Fruit fly (Drosophila melanogaster): ENCODE measurements around the gene rhea.

The rhea gene

DNA sequence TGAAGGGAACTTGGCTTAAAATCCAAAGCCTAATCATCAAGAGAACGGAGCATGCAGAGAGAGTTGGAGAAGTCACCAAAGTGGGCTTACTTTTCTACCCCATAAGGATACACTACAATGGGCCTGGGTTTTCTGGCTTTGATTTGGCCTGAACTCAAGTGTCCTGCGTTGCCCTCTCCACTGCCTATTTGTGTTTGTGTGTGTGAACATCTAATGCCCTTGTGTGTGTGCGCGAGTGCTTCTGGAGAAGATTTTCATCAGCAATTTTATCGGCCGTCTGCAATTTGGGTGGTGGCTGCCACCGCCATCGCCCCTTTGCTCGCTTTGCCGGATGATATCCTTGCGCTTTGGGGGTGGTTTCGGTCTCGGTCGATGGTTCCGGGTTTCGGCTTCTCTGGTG, 15.8 kb downstream of the rhea start:
- TF ChIP-seq noc (tag; optimal IDR thresholded peaks at IDR 0.05), result no peak

DNA sequence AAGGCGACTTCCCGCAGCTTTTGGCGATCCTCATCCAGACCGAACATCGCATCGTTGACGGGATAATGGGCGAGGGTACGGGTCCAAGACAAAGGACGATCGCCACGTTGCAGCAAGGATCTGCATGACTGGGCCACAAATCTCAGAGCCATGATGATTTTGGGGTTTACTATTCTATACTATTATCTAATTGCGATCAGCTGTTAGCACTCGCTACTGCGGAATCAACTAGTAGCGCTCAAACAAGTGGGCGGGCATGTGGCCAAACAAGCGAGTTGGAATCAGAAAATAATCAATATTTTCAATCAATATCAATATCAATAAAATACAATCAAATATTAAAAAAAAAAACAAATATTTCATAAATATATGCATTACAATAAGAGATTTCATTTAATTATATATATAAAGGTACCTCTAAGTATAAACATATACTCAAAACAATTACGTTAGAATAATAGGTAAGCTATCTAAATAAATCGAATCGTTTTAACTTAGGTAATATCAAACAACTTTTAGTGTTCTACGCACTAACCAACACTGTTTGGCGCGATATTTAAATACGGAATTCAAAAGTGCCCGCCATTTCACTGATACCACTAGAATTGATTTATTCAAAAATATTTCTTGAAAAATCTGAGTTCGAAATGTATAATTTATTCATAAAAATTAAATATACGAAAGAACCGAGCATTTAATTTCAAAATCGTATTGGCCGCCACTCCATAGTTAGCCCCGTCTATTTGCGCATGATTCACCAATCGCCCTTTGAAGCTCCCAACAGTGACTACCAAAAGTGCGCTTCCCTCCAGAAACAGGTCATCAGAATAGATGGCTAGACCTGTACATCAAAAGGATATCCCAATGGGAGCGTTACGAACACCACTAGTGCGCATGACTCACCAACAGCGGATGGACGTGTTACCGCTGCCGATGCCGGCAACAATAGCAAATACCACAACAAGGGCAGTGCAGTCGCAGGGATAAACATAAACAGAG, 31.3 kb downstream of the rhea start, which contains the start of the genes CG6638 and CG43078:
TSS of gene CG6638 (minus strand) at position 235 of the 999 bp plus-strand sequence.
TSS of gene CG43078 (plus strand) at position 965 of the 999 bp plus-strand sequence.
- no peak for TF ChIP-seq noc (tag; optimal IDR thresholded peaks at IDR 0.05)

dm6 chr3L:8578470-8578869, 33.7 kb downstream of the rhea start:
- TF ChIP-seq noc (tag; optimal IDR thresholded peaks at IDR 0.05), result no peak

DNA sequence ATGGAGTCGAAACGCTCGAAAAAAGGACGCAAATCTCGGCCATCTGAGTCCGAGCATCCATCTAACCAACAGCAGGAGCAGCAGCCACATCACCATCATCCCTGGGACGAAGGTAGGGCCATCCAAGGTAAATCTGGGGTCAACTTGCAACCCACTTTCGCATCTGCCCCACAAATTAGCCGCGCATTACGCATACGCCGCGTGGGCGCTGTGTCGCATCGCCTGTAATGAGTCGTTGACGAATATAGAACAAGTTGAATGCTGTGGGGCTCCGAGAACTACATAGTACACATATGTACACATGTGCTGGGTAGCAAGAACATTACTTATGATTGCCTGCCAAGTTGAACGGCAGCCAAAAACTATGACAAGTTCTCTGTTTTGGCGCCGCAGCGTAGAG, 34.7 kb downstream of the rhea start:
- no peak for TF ChIP-seq noc (tag; optimal IDR thresholded peaks at IDR 0.05)

DNA sequence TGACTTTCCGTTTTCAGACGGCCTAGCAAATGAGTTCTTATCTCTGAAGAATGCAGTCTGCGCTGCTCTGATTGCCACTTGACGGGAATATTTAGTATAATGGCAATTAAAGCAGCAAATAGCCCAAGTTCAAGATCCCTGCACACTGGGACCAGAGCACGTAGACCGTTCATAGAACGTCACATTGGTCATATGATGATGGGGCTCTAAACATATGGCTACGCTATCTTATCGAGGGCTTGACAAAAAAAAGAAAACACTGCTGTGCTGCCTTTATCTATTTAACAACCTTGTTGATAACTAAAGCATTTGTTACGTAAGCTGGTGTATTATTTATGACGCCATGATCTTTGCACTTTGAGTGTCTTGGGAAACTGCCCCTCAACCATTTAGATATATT, 36.0 kb downstream of the rhea start:
- TF ChIP-seq noc (tag; optimal IDR thresholded peaks at IDR 0.05), result peak; percentile 37

DNA sequence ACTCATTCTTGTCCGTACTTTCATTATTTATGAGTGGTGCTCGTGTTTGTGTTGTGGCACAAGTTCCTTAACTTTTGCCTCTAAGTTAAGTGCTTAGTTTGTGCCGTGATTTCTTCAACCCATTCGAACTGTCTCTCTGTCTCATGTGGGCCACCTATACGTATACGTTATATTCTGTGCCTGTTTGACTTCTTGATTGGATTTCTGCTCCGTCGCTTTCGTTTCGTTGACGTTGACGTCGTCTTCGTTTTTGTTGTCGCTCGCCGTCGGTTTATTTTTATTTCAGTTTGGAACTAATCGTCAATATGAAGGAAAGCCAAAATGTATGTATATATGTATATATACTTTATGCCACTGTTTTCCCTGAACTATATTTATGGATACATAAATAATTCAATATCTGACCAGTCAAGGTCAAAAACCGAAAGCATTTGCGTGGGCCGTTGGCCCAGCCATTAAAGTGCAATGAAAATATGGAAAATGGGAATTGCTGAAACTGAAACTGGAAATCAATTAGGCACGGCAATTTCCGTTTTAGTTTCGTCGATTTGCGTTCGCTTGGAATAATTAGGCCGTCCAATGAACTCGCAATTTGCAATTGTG, 37.4 kb downstream of the rhea start:
- no peak for TF ChIP-seq noc (tag; optimal IDR thresholded peaks at IDR 0.05)

dm6 chr3L:8584086-8584485, 39.3 kb downstream of the rhea start:
- TF ChIP-seq noc (tag; optimal IDR thresholded peaks at IDR 0.05), result no peak

DNA sequence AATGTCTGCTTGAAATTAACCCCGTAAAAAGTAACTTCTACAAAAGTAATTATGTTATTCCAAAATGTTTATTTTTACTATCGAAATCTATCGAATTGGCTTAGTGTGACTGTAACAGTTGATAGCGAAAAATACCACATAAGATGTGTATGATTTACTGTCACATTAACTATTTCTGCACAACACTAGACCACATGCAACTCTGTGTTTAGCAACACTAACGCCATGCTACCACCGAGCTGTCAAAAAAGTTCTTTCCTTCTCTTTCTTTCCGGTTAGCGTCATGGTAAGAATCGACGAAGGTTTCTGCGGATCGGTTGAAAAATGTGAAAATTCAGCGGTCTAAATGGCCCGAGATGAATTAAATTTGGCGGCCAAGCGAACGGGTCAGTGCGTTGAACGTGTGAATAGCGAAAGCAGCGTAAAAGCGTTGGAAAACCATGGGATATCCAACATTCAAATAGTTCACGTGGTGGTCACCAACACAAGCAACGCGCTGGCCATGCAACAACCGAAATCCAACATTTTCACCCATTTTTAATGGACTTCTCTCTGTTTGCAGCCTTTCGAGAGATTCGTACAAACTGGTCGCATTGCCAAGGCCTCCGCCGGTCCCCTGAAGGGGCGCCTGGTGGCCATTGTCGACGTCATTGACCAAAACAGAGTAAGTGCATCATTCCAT, 56.1 kb downstream of the rhea start, which contains the start of the genes Nelf-E and RpL14:
TSS of gene Nelf-E (minus strand) at position 128 of the 682 bp plus-strand sequence.
TSS of gene RpL14 (plus strand) at position 255 of the 682 bp plus-strand sequence.
- peak; percentile 85 for TF ChIP-seq noc (tag; optimal IDR thresholded peaks at IDR 0.05)

- TF ChIP-seq noc (tag; optimal IDR thresholded peaks at IDR 0.05), result no peak
Measured at dm6 chr3L:8603880-8604692, 59.3 kb downstream of the rhea start, which contains the start of the genes CG5989 and CG6282. Gene CG5989, minus strand, starts transcription at chr3L:8604149. Gene CG6282, plus strand, starts transcription at chr3L:8604657.

dm6 chr3L:8607449-8607848, 62.6 kb downstream of the rhea start:
- no peak for TF ChIP-seq noc (tag; optimal IDR thresholded peaks at IDR 0.05)

DNA sequence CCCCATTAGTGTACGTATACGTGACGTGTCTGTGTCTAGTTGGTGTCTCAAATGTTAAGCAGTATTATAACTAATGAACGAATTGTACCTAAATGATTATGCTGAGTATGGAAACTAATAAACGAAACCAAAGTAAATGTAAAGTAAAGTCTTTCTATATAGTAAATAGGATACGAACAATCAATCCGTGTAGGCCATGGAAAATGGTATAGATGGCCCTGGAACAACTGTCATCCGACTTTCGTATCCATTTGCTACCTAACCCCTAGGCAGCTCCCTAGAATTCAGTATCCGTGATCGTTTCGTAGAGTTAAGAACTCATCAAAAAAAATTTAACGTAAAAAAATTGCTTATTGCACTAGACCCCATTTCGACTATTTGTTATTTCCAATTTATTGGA, 72.1 kb downstream of the rhea start, which contains the start of gene S-Lap1:
TSS of gene S-Lap1 (plus strand) at position 301 of the 400 bp plus-strand sequence.
- no peak for TF ChIP-seq noc (tag; optimal IDR thresholded peaks at IDR 0.05)

- no peak for TF ChIP-seq noc (tag; optimal IDR thresholded peaks at IDR 0.05)
Measured at dm6 chr3L:8619588-8619987, 74.8 kb downstream of the rhea start, which contains the start of gene S-Lap2. Gene S-Lap2, plus strand, starts transcription at chr3L:8619888.

DNA sequence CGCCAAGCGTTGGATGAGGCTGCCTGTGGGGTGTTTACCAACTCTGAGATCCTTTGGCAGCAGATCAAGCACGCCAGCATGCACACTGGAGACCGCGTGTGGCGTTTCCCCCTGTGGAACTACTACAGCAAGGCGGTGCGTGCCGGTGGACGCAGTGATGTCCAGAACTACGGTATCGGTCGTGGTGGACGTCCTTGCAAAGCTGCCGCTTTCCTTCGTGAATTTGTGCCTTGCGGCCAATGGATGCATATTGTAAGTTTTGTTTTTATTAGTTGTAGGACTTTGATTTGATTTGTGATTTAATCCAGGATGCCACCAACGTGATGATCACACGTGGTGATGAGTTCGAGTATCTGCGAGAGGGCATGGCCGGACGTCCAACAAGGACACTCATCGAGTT, 76.7 kb downstream of the rhea start:
- no peak for TF ChIP-seq noc (tag; optimal IDR thresholded peaks at IDR 0.05)
